Worm (Caenorhabditis elegans) whole organism, midembryonic: ENCODE data around the gene F38A1.15.

Experiments used
- T22C8.4 ChIP-seq: fragments of 200-800 bp; sonication (Bioruptor generic); IDR thresholded peaks from 2 replicates; pipeline ENCODE4 v1.3.6; 2022; ENCODE audit warnings: missing genetic modification characterization, missing compliant biosample characterization
- cog-1 ChIP-seq: sonication (generic microtip); optimal IDR thresholded peaks from 2 replicates; lab custom pipeline; 2016; ENCODE audit warnings: missing genetic modification characterization, missing compliant biosample characterization
- flt-1 ChIP-seq: fragments of 200-800 bp; sonication (Bioruptor generic); IDR thresholded peaks from 2 replicates; pipeline ENCODE4 v1.3.6; 2022; ENCODE audit warnings: missing genetic modification characterization, missing compliant biosample characterization
- klf-2 ChIP-seq: fragments of 200-800 bp; sonication (Bioruptor generic); conservative IDR thresholded peaks from 2 replicates; pipeline ENCODE4 v1.3.6; 2022; ENCODE audit warnings: missing genetic modification reagents, missing genetic modification characterization, missing compliant biosample characterization
- med-1 ChIP-seq: sonication (generic microtip); optimal IDR thresholded peaks from 2 replicates; lab custom pipeline; 2017; ENCODE audit warnings: missing genetic modification characterization, mild to moderate bottlenecking, missing compliant biosample characterization, antibody characterized with exemption, missing genetic modification reagents; ENCODE audit not compliant: insufficient read depth
- ref-1 ChIP-seq: fragments of 200-800 bp; sonication (Bioruptor generic); conservative IDR thresholded peaks from 2 replicates; pipeline ENCODE4 v1.3.6; 2022; ENCODE audit warnings: missing genetic modification reagents, missing genetic modification characterization, missing compliant biosample characterization
- tab-1 ChIP-seq: fragments of 200-800 bp; sonication (Bioruptor generic); IDR thresholded peaks from 2 replicates; pipeline ENCODE4 v1.3.6; 2022; ENCODE audit warnings: missing genetic modification characterization, missing compliant biosample characterization
- ztf-23 ChIP-seq: fragments of 200-800 bp; sonication (Bioruptor generic); IDR thresholded peaks from 2 replicates; pipeline ENCODE4 v1.3.6; 2022; ENCODE audit warnings: missing genetic modification reagents, missing genetic modification characterization, missing compliant biosample characterization
- ztf-29 ChIP-seq: fragments of 200-800 bp; sonication (Bioruptor generic); IDR thresholded peaks from 2 replicates; pipeline ENCODE4 v1.3.6; 2022; ENCODE audit warnings: missing genetic modification reagents, missing genetic modification characterization, missing compliant biosample characterization

- TF ChIP-seq ref-1 (GFP tag; lab: Robert Waterston, UW) = no peak
- TF ChIP-seq flt-1 (GFP tag; lab: Robert Waterston, UW) = no peak
- TF ChIP-seq T22C8.4 = no peak
- no peak for TF ChIP-seq ztf-29 (GFP tag; lab: Robert Waterston, UW)
- TF ChIP-seq tab-1 (GFP tag; lab: Robert Waterston, UW) = no peak
- TF ChIP-seq ztf-23 (GFP tag; lab: Robert Waterston, UW) = no peak
- no peak for TF ChIP-seq cog-1 (tag; lab: Kevin White, UChicago)
- TF ChIP-seq klf-2 (GFP tag; lab: Robert Waterston, UW) = no peak
- TF ChIP-seq med-1 (GFP tag; lab: Kevin White, UChicago) = no peak
These were observed 35.2 kb downstream of the F38A1.15 start, which contains the start of gene dsl-1 for ce11 chrIV:1207980-1208379.
